Worm (Caenorhabditis elegans): Measurements from ENCODE around the gene srg-66.

DNA sequence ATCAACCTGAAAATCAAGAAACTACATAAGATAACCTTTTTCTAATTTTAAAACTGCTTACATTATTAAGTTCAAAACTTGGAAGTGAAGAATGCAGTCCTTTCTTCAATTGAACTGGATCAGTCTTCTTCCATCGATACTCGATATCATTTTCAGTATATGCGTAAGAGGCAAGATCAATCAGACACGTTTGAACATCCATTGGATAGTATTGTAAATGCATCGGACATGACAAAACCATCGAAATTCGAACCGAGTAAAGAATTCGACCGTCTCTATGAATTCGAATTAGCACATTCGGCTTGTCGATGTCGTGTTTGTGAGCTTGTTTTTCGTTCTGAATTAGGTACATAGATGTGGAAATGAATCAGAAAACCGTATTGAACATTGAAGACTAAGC is 31.5 kb downstream of the srg-66 start:
- no peak for TF ChIP-seq egrh-3 (GFP tag; IDR thresholded peaks at IDR 0.05)
- no peak for TF ChIP-seq F23B12.7 (tag; optimal IDR thresholded peaks at IDR 0.05; ENCODE audit: insufficient read depth)
- TF ChIP-seq F33H1.4 (GFP tag; IDR thresholded peaks at IDR 0.05), result no peak
- TF ChIP-seq lag-1 (GFP tag; IDR thresholded peaks at IDR 0.05), result no peak
- TF ChIP-seq Y53G8AR.9 (GFP tag; conservative IDR thresholded peaks at IDR 0.05), result no peak

All from whole organism, young adult.